Worm (Caenorhabditis elegans) whole organism, L4/young adult: ENCODE data around the gene eef-1B.2.
A peak's percentile ranks its signal among the peaks of the same experiment; 100 is the strongest.

Experiments
- W03F9.2 ChIP-seq: fragments of 150-350 bp; optimal IDR thresholded peaks from 2 replicates; lab custom pipeline; 2014; ENCODE audit warnings: missing biosample characterization, missing genetic modification characterization
- dao-5 ChIP-seq: sonication (generic microtip); optimal IDR thresholded peaks from 2 replicates; lab custom pipeline; 2016; ENCODE audit warnings: missing genotype, missing genetic modification characterization, moderate library complexity, missing compliant biosample characterization
- him-1 ChIP-seq: sonication (generic microtip); optimal IDR thresholded peaks from 2 replicates; lab custom pipeline; 2016; ENCODE audit warnings: missing genotype, missing genetic modification reagents, missing genetic modification characterization, missing compliant biosample characterization

DNA sequence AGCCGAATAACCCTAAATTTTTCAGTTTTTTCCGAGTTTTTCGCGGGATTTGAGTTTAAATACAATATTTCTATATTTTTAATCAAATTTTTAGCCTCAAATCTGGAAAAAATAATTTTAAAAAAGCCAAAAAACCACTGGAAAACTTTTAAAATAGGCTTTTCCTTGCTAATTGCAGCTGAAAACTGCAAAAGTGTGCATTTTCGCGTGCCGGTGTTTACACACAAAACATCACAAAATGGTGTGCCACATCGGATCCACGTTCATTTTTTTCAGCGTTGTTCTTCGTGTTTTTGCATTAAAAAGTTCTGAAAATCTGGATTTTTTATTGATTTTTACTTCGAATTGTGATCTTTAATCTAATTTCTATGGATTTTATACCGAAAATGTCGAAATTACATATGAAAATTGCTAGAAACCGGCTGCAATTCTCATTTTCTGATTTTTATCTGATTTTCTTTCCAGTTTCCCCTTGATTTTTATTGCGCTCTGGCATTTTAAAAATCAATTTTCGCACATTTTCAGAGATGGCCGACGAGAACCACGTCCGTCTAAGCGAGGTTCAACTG, 23.5 kb upstream of the eef-1B.2 start, which contains the start of gene Y41E3.7:
- TF ChIP-seq him-1, result no peak
- no peak for TF ChIP-seq dao-5 (tag; lab: Kevin White, UChicago)
- peak; percentile 10 for TF ChIP-seq W03F9.2
